Fruit fly (Drosophila melanogaster): ENCODE results near the gene Glut3.

DNA sequence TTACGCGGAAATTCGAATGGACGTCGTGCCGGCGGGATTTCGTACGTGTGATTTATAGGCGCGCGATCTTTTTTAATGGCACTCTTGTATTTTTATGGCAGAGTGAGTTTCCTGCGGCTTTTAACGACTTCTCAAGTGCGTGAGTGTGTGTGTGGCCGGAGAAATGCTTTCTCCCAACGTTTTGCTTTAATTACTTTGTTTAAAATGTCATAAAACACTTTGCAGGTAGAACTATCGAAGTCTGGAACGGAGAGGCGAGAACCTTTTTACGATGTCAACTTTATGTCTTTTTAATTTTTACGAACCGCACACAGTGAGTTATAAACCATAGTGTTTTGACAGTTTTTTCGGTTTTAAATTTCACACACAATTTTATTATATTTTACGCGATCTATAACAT is 41.0 kb downstream of the Glut3 start:
- TF ChIP-seq h (GFP tag; optimal IDR thresholded peaks at IDR 0.05) (no peak), lola (GFP tag; optimal IDR thresholded peaks at IDR 0.05) (no peak), br (GFP tag; optimal IDR thresholded peaks at IDR 0.05) (no peak), Rel (GFP tag; optimal IDR thresholded peaks at IDR 0.05) (no peak), Rel (tag; optimal IDR thresholded peaks at IDR 0.05) (no peak), psq (GFP tag; optimal IDR thresholded peaks at IDR 0.05) (no peak)
